Comparison of ENCODE assay signal across 4 fruit fly cellular contexts in genomic region chr3R:14016758-14017406, dm6.
TF ChIP-seq lines count a peak whose summit lies in the region.

No protein-coding gene starts in this region.

- peak; percentile 39 for TF ChIP-seq CTCF in whole organism, embryonic (GFP tag; optimal IDR thresholded peaks at IDR 0.05; lab: Kevin White, UChicago)

TF ChIP-seq in whole organism, embryonic, 481 proteins besides CTCF, POLR2A, EP300 and RAD21 (continues in another document):
- peak; percentile 40 for TF ChIP-seq CG1647 (GFP tag; optimal IDR thresholded peaks at IDR 0.05; lab: Kevin White, UChicago)
- no peak for TF ChIP-seq gfzf (GFP tag; optimal IDR thresholded peaks at IDR 0.05; lab: Kevin White, UChicago)
- TF ChIP-seq zfh1 (GFP tag; IDR thresholded peaks at IDR 0.05; lab: Robert Waterston, UW): peak; percentile 51; the same call in 2 of the 3 replicates
- TF ChIP-seq sc (optimal IDR thresholded peaks at IDR 0.05; lab: Kevin White, UChicago): no peak
- no peak for TF ChIP-seq sc (GFP tag; optimal IDR thresholded peaks at IDR 0.05; lab: Kevin White, UChicago)
- peak; percentile 25 for TF ChIP-seq CG10979 (tag; optimal IDR thresholded peaks at IDR 0.05; lab: Kevin White, UChicago)
- no peak for TF ChIP-seq YL-1 (GFP tag; optimal IDR thresholded peaks at IDR 0.05; lab: Kevin White, UChicago)
- TF ChIP-seq CG17385 (GFP tag; optimal IDR thresholded peaks at IDR 0.05; lab: Kevin White, UChicago): peak; percentile 61
- TF ChIP-seq Myb (GFP tag; optimal IDR thresholded peaks at IDR 0.05; lab: Kevin White, UChicago): peak; percentile 38
- peak; percentile 51; the same call in 1 of the 2 replicates for TF ChIP-seq lmd (GFP tag; IDR thresholded peaks at IDR 0.05; lab: Robert Waterston, UW)
- TF ChIP-seq CG12744 (GFP tag; optimal IDR thresholded peaks at IDR 0.05; lab: Kevin White, UChicago): no peak
- no peak for TF ChIP-seq CG1529 (GFP tag; optimal IDR thresholded peaks at IDR 0.05; lab: Kevin White, UChicago)
- no peak for TF ChIP-seq CG17568 (GFP tag; optimal IDR thresholded peaks at IDR 0.05; lab: Kevin White, UChicago)
- peak; percentile 57 for TF ChIP-seq bcd (GFP tag; optimal IDR thresholded peaks at IDR 0.05; lab: Kevin White, UChicago)
- TF ChIP-seq CG7372 (GFP tag; IDR thresholded peaks at IDR 0.05; lab: Robert Waterston, UW): peak; percentile 27; the same call in 1 of the 2 replicates
- TF ChIP-seq CG7786 (GFP tag; optimal IDR thresholded peaks at IDR 0.05; lab: Kevin White, UChicago): peak; percentile 25
- peak; percentile 46 for TF ChIP-seq slbo (GFP tag; IDR thresholded peaks at IDR 0.05; lab: Robert Waterston, UW)
- no peak for TF ChIP-seq inv (GFP tag; IDR thresholded peaks at IDR 0.05; lab: Robert Waterston, UW; ENCODE audit: partially characterized antibody)
- 0 out of 2 replicates have a peak, but pooled peaks have one; percentile 9 for TF ChIP-seq CG4360 (GFP tag; IDR thresholded peaks at IDR 0.05; lab: Robert Waterston, UW)
- peak; percentile 11 for TF ChIP-seq gro (GFP tag; optimal IDR thresholded peaks at IDR 0.05; lab: Kevin White, UChicago)
- no peak for TF ChIP-seq sima (GFP tag; optimal IDR thresholded peaks at IDR 0.05; lab: Kevin White, UChicago)
- no peak for TF ChIP-seq insv (GFP tag; optimal IDR thresholded peaks at IDR 0.05; lab: Kevin White, UChicago)

TF ChIP-seq in whole organism, prepupa, 60 proteins besides CTCF, POLR2A, EP300 and RAD21 (continues in another document):
- no peak for TF ChIP-seq spab (GFP tag; optimal IDR thresholded peaks at IDR 0.05; lab: Kevin White, UChicago)
- TF ChIP-seq CG8119 (GFP tag; IDR thresholded peaks at IDR 0.05; lab: Robert Waterston, UW): peak; percentile 73
- TF ChIP-seq Eip78C (GFP tag; lab: Kevin White, UChicago): peak; percentile 81
- TF ChIP-seq eg (GFP tag; IDR thresholded peaks at IDR 0.05; lab: Robert Waterston, UW): peak; percentile 75
- no peak for TF ChIP-seq vri (GFP tag; optimal IDR thresholded peaks at IDR 0.05; lab: Kevin White, UChicago)
- peak; percentile 70 for TF ChIP-seq CG32006 (GFP tag; optimal IDR thresholded peaks at IDR 0.05; lab: Kevin White, UChicago)
- no peak for TF ChIP-seq CG11762 (GFP tag; optimal IDR thresholded peaks at IDR 0.05; lab: Kevin White, UChicago; ENCODE audit: insufficient read depth)
- peak; percentile 28; the same call in 1 of the 2 replicates for TF ChIP-seq Gug (GFP tag; IDR thresholded peaks at IDR 0.05; lab: Robert Waterston, UW)
- peak; percentile 14 for TF ChIP-seq Lpt (GFP tag; optimal IDR thresholded peaks at IDR 0.05; lab: Kevin White, UChicago)
- TF ChIP-seq fd85E (GFP tag; optimal IDR thresholded peaks at IDR 0.05; lab: Kevin White, UChicago): no peak
- TF ChIP-seq achi (GFP tag; optimal IDR thresholded peaks at IDR 0.05; lab: Kevin White, UChicago): peak; percentile 13
- TF ChIP-seq OdsH (GFP tag; optimal IDR thresholded peaks at IDR 0.05; lab: Kevin White, UChicago): peak; percentile 27
- peak; percentile 66 for TF ChIP-seq CG15336 (GFP tag; IDR thresholded peaks at IDR 0.05; lab: Robert Waterston, UW)
- TF ChIP-seq CG6163 (GFP tag; IDR thresholded peaks at IDR 0.05; lab: Robert Waterston, UW): peak; percentile 48; the same call in 2 of the 3 replicates
- no peak for TF ChIP-seq fd59A (GFP tag; optimal IDR thresholded peaks at IDR 0.05; lab: Kevin White, UChicago)
- no peak for TF ChIP-seq CG1621 (tag; optimal IDR thresholded peaks at IDR 0.05; lab: Kevin White, UChicago)
- TF ChIP-seq CG6792 (GFP tag; optimal IDR thresholded peaks at IDR 0.05; lab: Kevin White, UChicago): no peak
- TF ChIP-seq CG6854 (GFP tag; optimal IDR thresholded peaks at IDR 0.05; lab: Kevin White, UChicago): no peak
- peak; percentile 26 for TF ChIP-seq CG8632 (GFP tag; optimal IDR thresholded peaks at IDR 0.05; lab: Kevin White, UChicago)
- peak; percentile 39 for TF ChIP-seq fkh (GFP tag; optimal IDR thresholded peaks at IDR 0.05; lab: Kevin White, UChicago)
- peak; percentile 3 for TF ChIP-seq acj6 (GFP tag; optimal IDR thresholded peaks at IDR 0.05; lab: Kevin White, UChicago)
- TF ChIP-seq CG4318 (GFP tag; optimal IDR thresholded peaks at IDR 0.05; lab: Kevin White, UChicago): peak; percentile 15
- TF ChIP-seq CG6276 (GFP tag; optimal IDR thresholded peaks at IDR 0.05; lab: Kevin White, UChicago): peak; percentile 60
- peak; percentile 22 for TF ChIP-seq net (GFP tag; optimal IDR thresholded peaks at IDR 0.05; lab: Kevin White, UChicago)

TF ChIP-seq in whole organism, pupa, 21 proteins besides CTCF, POLR2A, EP300 and RAD21:
- TF ChIP-seq CG15710 (tag; optimal IDR thresholded peaks at IDR 0.05; lab: Kevin White, UChicago): no peak
- TF ChIP-seq CG13204 (GFP tag; optimal IDR thresholded peaks at IDR 0.05; lab: Kevin White, UChicago): no peak
- TF ChIP-seq EcR (GFP tag; optimal IDR thresholded peaks at IDR 0.05; lab: Kevin White, UChicago): no peak
- peak; percentile 47 for TF ChIP-seq CG14655 (GFP tag; optimal IDR thresholded peaks at IDR 0.05; lab: Kevin White, UChicago)
- no peak for TF ChIP-seq gl (tag; optimal IDR thresholded peaks at IDR 0.05; lab: Kevin White, UChicago)
- TF ChIP-seq fd96Ca (GFP tag; IDR thresholded peaks at IDR 0.05; lab: Robert Waterston, UW): peak; percentile 73; the same call in 2 of the 3 replicates
- TF ChIP-seq CG8301 (tag; optimal IDR thresholded peaks at IDR 0.05; lab: Kevin White, UChicago): peak; percentile 2
- TF ChIP-seq CG9948 (tag; optimal IDR thresholded peaks at IDR 0.05; lab: Kevin White, UChicago): no peak
- peak; percentile 68; the same call in 1 of the 2 replicates for TF ChIP-seq CG32121 (GFP tag; IDR thresholded peaks at IDR 0.05; lab: Robert Waterston, UW)
- no peak for TF ChIP-seq CG34367 (tag; optimal IDR thresholded peaks at IDR 0.05; lab: Kevin White, UChicago)
- TF ChIP-seq Pif1B (GFP tag; optimal IDR thresholded peaks at IDR 0.05; lab: Kevin White, UChicago): no peak
- no peak for TF ChIP-seq D1 (tag; optimal IDR thresholded peaks at IDR 0.05; lab: Kevin White, UChicago)
- peak; percentile 48; the same call in 1 of the 2 replicates for TF ChIP-seq CG12605 (GFP tag; IDR thresholded peaks at IDR 0.05; lab: Robert Waterston, UW)
- no peak for TF ChIP-seq Snoo (tag; optimal IDR thresholded peaks at IDR 0.05; lab: Kevin White, UChicago)
- no peak for TF ChIP-seq CG10348 (GFP tag; IDR thresholded peaks at IDR 0.05; lab: Robert Waterston, UW)
- TF ChIP-seq Pif1A (GFP tag; optimal IDR thresholded peaks at IDR 0.05; lab: Kevin White, UChicago): peak; percentile 52
- TF ChIP-seq rn (GFP tag; IDR thresholded peaks at IDR 0.05; lab: Robert Waterston, UW): no peak
- TF ChIP-seq Ets98B (GFP tag; IDR thresholded peaks at IDR 0.05; lab: Robert Waterston, UW): peak; percentile 55; the same call in 1 of the 2 replicates
- TF ChIP-seq CG8159 (tag; optimal IDR thresholded peaks at IDR 0.05; lab: Kevin White, UChicago): peak; percentile 2
- TF ChIP-seq CG4496 (GFP tag; IDR thresholded peaks at IDR 0.05; lab: Robert Waterston, UW): peak; percentile 66
- TF ChIP-seq CG17806 (tag; optimal IDR thresholded peaks at IDR 0.05; lab: Kevin White, UChicago): no peak

TF ChIP-seq in whole organism, wandering third instar larva, 38 proteins besides CTCF, POLR2A, EP300 and RAD21:
- no peak for TF ChIP-seq Dfd (GFP tag; optimal IDR thresholded peaks at IDR 0.05; lab: Kevin White, UChicago)
- TF ChIP-seq sv (GFP tag; optimal IDR thresholded peaks at IDR 0.05; lab: Kevin White, UChicago): peak; percentile 42
- TF ChIP-seq CrebA (GFP tag; optimal IDR thresholded peaks at IDR 0.05; lab: Kevin White, UChicago; ENCODE audit: borderline replicate concordance): no peak
- no peak for TF ChIP-seq Hr83 (GFP tag; optimal IDR thresholded peaks at IDR 0.05; lab: Kevin White, UChicago; ENCODE audit: poor library complexity, severe bottlenecking)

Comparison
In these comparisons a context has a peak if more than half of its experiments do, and no peak if none do; other contexts are left out.
1. Of the 7 proteins assayed by ChIP-seq in both whole organism, embryonic and whole organism, prepupa: peak only in whole organism, embryonic: Blimp-1, CG16779, CG6854 and Sox102F; only in whole organism, prepupa: Lpt; in both: Gug; in neither: 1.